Fruit fly (Drosophila melanogaster) whole organism, embryonic: ENCODE results near the gene ninaB.

Experiments
- BEAF-32 ChIP-seq: fragments of 200-800 bp; sonication (Bioruptor generic); optimal IDR thresholded peaks from 3 replicates; lab custom pipeline; 2017; ENCODE audit warnings: missing biosample characterization, missing genetic modification characterization, mild to moderate bottlenecking, moderate library complexity, missing genetic modification reagents
- CG10267 ChIP-seq: fragments of 200-800 bp; sonication (Bioruptor generic); optimal IDR thresholded peaks from 2 replicates; lab custom pipeline; 2018; ENCODE audit warnings: missing biosample characterization, mild to moderate bottlenecking, missing genetic modification characterization, moderate library complexity
- CG10274 ChIP-seq: fragments of 200-800 bp; sonication (Bioruptor generic); optimal IDR thresholded peaks from 3 replicates; lab custom pipeline; 2017; ENCODE audit warnings: missing biosample characterization, mild to moderate bottlenecking, missing genetic modification characterization
- CG10462 ChIP-seq: fragments of 200-800 bp; sonication (Bioruptor generic); optimal IDR thresholded peaks from 2 replicates; lab custom pipeline; 2016; ENCODE audit warnings: missing biosample characterization, missing genetic modification characterization
- CG11456 ChIP-seq: fragments of 200-800 bp; sonication (Bioruptor generic); IDR thresholded peaks from 3 replicates; pipeline ENCODE4 v1.3.6; 2022; ENCODE audit warnings: missing biosample characterization, missing genetic modification characterization
- CG13287 ChIP-seq: fragments of 200-800 bp; sonication (Bioruptor generic); IDR thresholded peaks from 2 replicates; pipeline ENCODE4 v1.3.6; 2022; ENCODE audit warnings: missing biosample characterization, missing genetic modification characterization; ENCODE audit not compliant: partially characterized antibody
- CG14965 ChIP-seq: fragments of 200-800 bp; sonication (Bioruptor generic); optimal IDR thresholded peaks from 2 replicates; lab custom pipeline; 2016; ENCODE audit warnings: missing biosample characterization, missing genetic modification characterization, borderline replicate concordance
- CG15073 ChIP-seq: fragments of 200-800 bp; sonication (Bioruptor generic); optimal IDR thresholded peaks from 2 replicates; lab custom pipeline; 2016; ENCODE audit warnings: missing biosample characterization, missing genetic modification characterization
- CG15601 ChIP-seq: fragments of 200-800 bp; sonication (Bioruptor generic); optimal IDR thresholded peaks from 3 replicates; lab custom pipeline; 2019; ENCODE audit warnings: missing biosample characterization, mild to moderate bottlenecking, missing genetic modification characterization, moderate library complexity
- CG2116 ChIP-seq: fragments of 200-800 bp; sonication (Bioruptor generic); optimal IDR thresholded peaks from 3 replicates; lab custom pipeline; 2018; ENCODE audit warnings: missing biosample characterization, mild to moderate bottlenecking, missing genetic modification characterization
- CG30431 ChIP-seq: fragments of 200-800 bp; sonication (Bioruptor generic); optimal IDR thresholded peaks from 2 replicates; lab custom pipeline; 2017; ENCODE audit warnings: missing biosample characterization, missing genetic modification characterization
- CG34376 ChIP-seq: fragments of 200-800 bp; sonication (Bioruptor generic); optimal IDR thresholded peaks from 2 replicates; lab custom pipeline; 2018; ENCODE audit warnings: missing biosample characterization, mild to moderate bottlenecking, missing genetic modification characterization
- CG4617 ChIP-seq: fragments of 200-800 bp; sonication (Bioruptor generic); optimal IDR thresholded peaks from 3 replicates; lab custom pipeline; 2016; ENCODE audit warnings: missing biosample characterization, missing genetic modification characterization, borderline replicate concordance
- CG8388 ChIP-seq: fragments of 200-800 bp; sonication (Bioruptor generic); optimal IDR thresholded peaks from 2 replicates; lab custom pipeline; 2019; ENCODE audit warnings: missing biosample characterization, mild to moderate bottlenecking, missing genetic modification characterization, moderate library complexity
- Dll ChIP-seq: fragments of 200-800 bp; sonication (Bioruptor generic); IDR thresholded peaks from 4 replicates; pipeline ENCODE4 v1.3.6; 2022; ENCODE audit warnings: missing biosample characterization, missing genetic modification characterization; ENCODE audit not compliant: partially characterized antibody
- Dp ChIP-seq: fragments of 200-800 bp; sonication (Bioruptor generic); optimal IDR thresholded peaks from 2 replicates; lab custom pipeline; 2018; ENCODE audit warnings: missing biosample characterization, mild to moderate bottlenecking, missing genetic modification characterization, moderate library complexity
- E2f2 ChIP-seq: fragments of 200-800 bp; sonication (Bioruptor generic); IDR thresholded peaks from 2 replicates; pipeline ENCODE4 v1.3.6; 2022; ENCODE audit warnings: missing biosample characterization, missing genetic modification characterization
- Ets65A ChIP-seq: fragments of 200-800 bp; sonication (Bioruptor generic); peaks from one replicate; lab custom pipeline; 2016; ENCODE audit warnings: missing biosample characterization, missing genetic modification characterization
- Fer3 ChIP-seq: fragments of 200-800 bp; sonication (Bioruptor generic); optimal IDR thresholded peaks from 2 replicates; lab custom pipeline; 2018; ENCODE audit warnings: missing biosample characterization, mild to moderate bottlenecking, missing genetic modification characterization, moderate library complexity
- HLH4C ChIP-seq: fragments of 200-800 bp; sonication (Bioruptor generic); IDR thresholded peaks from 3 replicates; pipeline ENCODE4 v1.3.6; 2022; ENCODE audit warnings: missing biosample characterization, missing genetic modification characterization; ENCODE audit not compliant: partially characterized antibody
- Hmx ChIP-seq: fragments of 200-800 bp; sonication (Bioruptor generic); optimal IDR thresholded peaks from 2 replicates; lab custom pipeline; 2016; ENCODE audit warnings: missing biosample characterization, missing genetic modification characterization
- Hsf ChIP-seq: fragments of 200-800 bp; sonication (Bioruptor generic); optimal IDR thresholded peaks from 3 replicates; lab custom pipeline; 2016; ENCODE audit warnings: missing biosample characterization, missing genetic modification characterization
- MBD-R2 ChIP-seq: fragments of 200-800 bp; sonication (Bioruptor generic); IDR thresholded peaks from 2 replicates; pipeline ENCODE4 v1.3.6; 2022; ENCODE audit warnings: missing biosample characterization, missing genetic modification characterization
- MESR4 ChIP-seq: fragments of 200-800 bp; sonication (Bioruptor generic); optimal IDR thresholded peaks from 2 replicates; lab custom pipeline; 2018; ENCODE audit warnings: missing biosample characterization, mild to moderate bottlenecking, missing genetic modification characterization, moderate library complexity
- Med ChIP-seq: fragments of 200-800 bp; sonication (Bioruptor generic); peaks from one replicate; lab custom pipeline; 2016; ENCODE audit warnings: missing biosample characterization, missing genetic modification characterization, mild to moderate bottlenecking, inconsistent platforms, moderate library complexity
- Myb ChIP-seq: fragments of 200-800 bp; sonication (Bioruptor generic); optimal IDR thresholded peaks from 2 replicates; lab custom pipeline; 2016; ENCODE audit warnings: missing biosample characterization, missing genetic modification characterization
- NC2β ChIP-seq: fragments of 200-800 bp; sonication (Bioruptor generic); optimal IDR thresholded peaks from 2 replicates; lab custom pipeline; 2016; ENCODE audit warnings: missing biosample characterization, missing genetic modification characterization
- Pdp1 ChIP-seq, 2 experiments: fragments of 200-800 bp; sonication (Bioruptor generic); optimal IDR thresholded peaks; 3 replicates each; lab custom pipeline; 2016; ENCODE audit warnings: missing biosample characterization in 2 of 2, missing genetic modification characterization in 2 of 2, mild to moderate bottlenecking in 1 of 2, moderate library complexity in 1 of 2
- Rfx ChIP-seq: fragments of 200-800 bp; sonication (Bioruptor generic); IDR thresholded peaks from 2 replicates; pipeline ENCODE4 v1.3.6; 2022; ENCODE audit warnings: missing biosample characterization, missing genetic modification characterization
- Trl ChIP-seq, 3 experiments: fragments of >200 bp in 2 of 3; fragments of 200-800 bp in 1 of 3; sonication (Bioruptor generic) in 1 of 3; optimal IDR thresholded peaks; 2 replicates in 1 of 3; 3 replicates in 2 of 3; lab custom pipeline; 2016 to 2017; ENCODE audit warnings: missing biosample characterization in 1 of 3, missing genetic modification characterization in 1 of 3
- chinmo ChIP-seq: fragments of 200-800 bp; sonication (Bioruptor generic); IDR thresholded peaks from 4 replicates; pipeline ENCODE4 v1.3.6; 2022; ENCODE audit warnings: missing biosample characterization, missing genetic modification characterization; ENCODE audit not compliant: partially characterized antibody
- crp ChIP-seq, 2 experiments: fragments of 200-800 bp; sonication (Bioruptor generic); optimal IDR thresholded peaks; 2 replicates in 1 of 2; 3 replicates in 1 of 2; lab custom pipeline; 2017; ENCODE audit warnings: missing biosample characterization in 2 of 2, missing genetic modification characterization in 2 of 2, mild to moderate bottlenecking in 1 of 2, moderate library complexity in 1 of 2
- dm ChIP-seq: fragments of 200-800 bp; sonication (Bioruptor generic); optimal IDR thresholded peaks from 3 replicates; lab custom pipeline; 2016; ENCODE audit warnings: missing biosample characterization, missing genetic modification characterization
- dysf ChIP-seq: fragments of 200-800 bp; sonication (Bioruptor generic); IDR thresholded peaks from 3 replicates; pipeline ENCODE4 v1.3.6; 2022; ENCODE audit warnings: missing biosample characterization, missing genetic modification characterization
- gfzf ChIP-seq: fragments of 200-800 bp; sonication (Bioruptor generic); optimal IDR thresholded peaks from 2 replicates; lab custom pipeline; 2016; ENCODE audit warnings: missing biosample characterization, mild to moderate bottlenecking, missing genetic modification characterization, moderate library complexity
- gsb ChIP-seq: fragments of 200-800 bp; sonication (Bioruptor generic); IDR thresholded peaks from 2 replicates; pipeline ENCODE4 v1.3.6; 2022; ENCODE audit warnings: missing biosample characterization, missing genetic modification characterization
- hb ChIP-seq: fragments of 200-800 bp; sonication (Bioruptor generic); IDR thresholded peaks from 3 replicates; pipeline ENCODE4 v1.3.6; 2022; ENCODE audit warnings: missing biosample characterization, missing genetic modification characterization; ENCODE audit not compliant: partially characterized antibody
- hbn ChIP-seq: fragments of 200-800 bp; sonication (Bioruptor generic); IDR thresholded peaks from 2 replicates; pipeline ENCODE4 v1.3.6; 2022; ENCODE audit warnings: missing biosample characterization, missing genetic modification characterization; ENCODE audit not compliant: partially characterized antibody
- jigr1 ChIP-seq: fragments of 200-800 bp; sonication (Bioruptor generic); IDR thresholded peaks from 3 replicates; pipeline ENCODE4 v1.3.6; 2022; ENCODE audit warnings: missing biosample characterization, missing genetic modification characterization
- nerfin-2 ChIP-seq: fragments of 200-800 bp; sonication (Bioruptor generic); IDR thresholded peaks from 2 replicates; pipeline ENCODE4 v1.3.6; 2022; ENCODE audit warnings: missing biosample characterization, missing genetic modification characterization; ENCODE audit not compliant: partially characterized antibody
- prd ChIP-seq, 3 experiments: fragments of >200 bp in 2 of 3; fragments of 200-800 bp in 1 of 3; sonication (Bioruptor generic) in 1 of 3; optimal IDR thresholded peaks in 2 of 3; IDR thresholded peaks in 1 of 3; 2 replicates in 2 of 3; 3 replicates in 1 of 3; pipeline versions ENCODE4 v1.3.6 to Lab custom; 2017 to 2022; ENCODE audit warnings: missing biosample characterization in 1 of 3, missing genetic modification characterization in 1 of 3
- psq ChIP-seq: fragments of 200-800 bp; sonication (Bioruptor generic); optimal IDR thresholded peaks from 2 replicates; lab custom pipeline; 2017; ENCODE audit warnings: missing biosample characterization, missing genetic modification characterization
- pzg ChIP-seq: fragments of 200-800 bp; sonication (Bioruptor generic); optimal IDR thresholded peaks from 3 replicates; lab custom pipeline; 2018; ENCODE audit warnings: missing biosample characterization, mild to moderate bottlenecking, missing genetic modification characterization, moderate library complexity
- sens ChIP-seq: fragments of 200-800 bp; sonication (Bioruptor generic); peaks from one replicate; lab custom pipeline; 2016; ENCODE audit warnings: missing biosample characterization, missing genetic modification characterization
- shn ChIP-seq: fragments of 200-800 bp; sonication (Bioruptor generic); optimal IDR thresholded peaks from 3 replicates; lab custom pipeline; 2016; ENCODE audit warnings: missing biosample characterization, missing genetic modification characterization
- stwl ChIP-seq: fragments of 200-800 bp; sonication (Bioruptor generic); optimal IDR thresholded peaks from 3 replicates; lab custom pipeline; 2018; ENCODE audit warnings: missing biosample characterization, mild to moderate bottlenecking, missing genetic modification characterization, moderate library complexity

The ninaB gene

dm6 chr3R:13699350-13699749 is 1.0 kb upstream of the ninaB start:
- TF ChIP-seq CG2116 (GFP tag; lab: Kevin White, UChicago) (peak; percentile 80), psq (GFP tag; lab: Kevin White, UChicago) (no peak), shn (no peak), HLH4C (GFP tag; lab: Robert Waterston, UW) (no peak), CG15073 (GFP tag; lab: Kevin White, UChicago) (no peak), Hmx (GFP tag; lab: Kevin White, UChicago) (no peak), crp (GFP tag; optimal IDR thresholded peaks at IDR 0.05; lab: Kevin White, UChicago) (peak; percentile 41 to 92), MBD-R2 (GFP tag; lab: Robert Waterston, UW) (peak; percentile 86), pzg (peak; percentile 34), Fer3 (tag; lab: Kevin White, UChicago) (no peak), MESR4 (GFP tag; lab: Kevin White, UChicago) (peak; percentile 47), Dp (peak; percentile 31), dm (GFP tag; lab: Kevin White, UChicago) (no peak), CG15601 (tag; lab: Kevin White, UChicago) (no peak), CG10462 (GFP tag; lab: Kevin White, UChicago) (peak; percentile 83), Hsf (no peak), Dll (0 out of 4 replicates have a peak, but pooled peaks have one; percentile 46), nerfin-2 (GFP tag; lab: Robert Waterston, UW) (0 out of 2 replicates have a peak, but pooled peaks have one; percentile 17), stwl (tag; lab: Kevin White, UChicago) (peak; percentile 37), sens (GFP tag; lab: Kevin White, UChicago) (peak; percentile 3), NC2β (no peak), CG10267 (tag; lab: Kevin White, UChicago) (peak; percentile 93), E2f2 (peak; percentile 48), hbn (GFP tag; lab: Robert Waterston, UW) (0 out of 2 replicates have a peak, but pooled peaks have one; percentile 28), Myb (peak; percentile 91), CG8388 (peak; percentile 96), gfzf (peak; percentile 30), Med (peak; percentile 72), hb (GFP tag; lab: Robert Waterston, UW) (no peak), CG30431 (GFP tag; lab: Kevin White, UChicago) (no peak), Pdp1 (GFP tag; optimal IDR thresholded peaks at IDR 0.05; lab: Kevin White, UChicago) (no peak)

- TF ChIP-seq CG4617 (GFP tag; lab: Kevin White, UChicago) (no peak), sens (GFP tag; lab: Kevin White, UChicago) (peak; percentile 33)
These were observed 373 bp downstream of the ninaB start, which contains the start of gene f-cup for dm6 chr3R:13700738-13701137. Gene f-cup (minus strand): TSS chr3R:13700838.

- TF ChIP-seq CG11456 (GFP tag; lab: Robert Waterston, UW) (0 out of 3 replicates have a peak, but pooled peaks have one; percentile 34), gsb (0 out of 2 replicates have a peak, but pooled peaks have one; percentile 16), dysf (GFP tag; lab: Robert Waterston, UW) (0 out of 3 replicates have a peak, but pooled peaks have one; percentile 21), Med (peak; percentile 10), jigr1 (GFP tag; lab: Robert Waterston, UW) (no peak), CG13287 (no peak), CG10274 (peak; percentile 90), sens (GFP tag; lab: Kevin White, UChicago) (peak; percentile 69), Rfx (GFP tag; lab: Robert Waterston, UW) (peak; percentile 26; the same call in 1 of the 2 replicates), prd (optimal IDR thresholded peaks at IDR 0.05; lab: Kevin White, UChicago) (no peak), prd (GFP tag; IDR thresholded peaks at IDR 0.05; lab: Robert Waterston, UW) (peak; percentile 34; the same call in 1 of the 3 replicates), Ets65A (GFP tag; lab: Kevin White, UChicago) (peak; percentile 92), chinmo (GFP tag; lab: Robert Waterston, UW) (0 out of 4 replicates have a peak, but pooled peaks have one; percentile 48), CG34376 (GFP tag; lab: Kevin White, UChicago) (peak; percentile 65), Trl (optimal IDR thresholded peaks at IDR 0.05; lab: Kevin White, UChicago) (no peak), Trl (GFP tag; optimal IDR thresholded peaks at IDR 0.05; lab: Kevin White, UChicago) (no peak), CG14965 (GFP tag; lab: Kevin White, UChicago) (no peak), BEAF-32 (GFP tag; lab: Kevin White, UChicago) (no peak)
These were observed 5.0 kb downstream of the ninaB start, which contains the start of gene Adgf-D for dm6 chr3R:13705292-13705885. Gene Adgf-D (minus strand): TSS chr3R:13705402.
